Worm (Caenorhabditis elegans) whole organism, mixed stage, embryonic: ENCODE results near the gene B0348.1.

Source experiments
- ceh-39 ChIP-seq: fragments of 150-350 bp; optimal IDR thresholded peaks from 2 replicates; lab custom pipeline; 2014; ENCODE audit warnings: missing biosample characterization, missing genetic modification characterization
- elt-1 ChIP-seq: sonication (generic microtip); optimal IDR thresholded peaks from 2 replicates; lab custom pipeline; 2017; ENCODE audit warnings: missing genetic modification characterization, mild to moderate bottlenecking, missing compliant biosample characterization, antibody characterized with exemption, moderate library complexity, borderline replicate concordance; ENCODE audit not compliant: insufficient read depth
- elt-3 ChIP-seq: fragments of 150-350 bp; optimal IDR thresholded peaks from 2 replicates; lab custom pipeline; 2014; ENCODE audit warnings: missing biosample characterization, missing genetic modification characterization
- flh-1 ChIP-seq: fragments of 200-800 bp; sonication (Bioruptor generic); optimal IDR thresholded peaks from 2 replicates; lab custom pipeline; 2018; ENCODE audit warnings: mild to moderate bottlenecking, missing genetic modification characterization, moderate library complexity, missing compliant biosample characterization
- mep-1 ChIP-seq: fragments of 150-350 bp; optimal IDR thresholded peaks from 2 replicates; lab custom pipeline; 2017; ENCODE audit warnings: missing biosample characterization, missing genetic modification reagents, missing genetic modification characterization, inconsistent platforms
- pha-4 ChIP-seq: fragments of 150-350 bp; optimal IDR thresholded peaks from 2 replicates; lab custom pipeline; 2018; ENCODE audit warnings: missing biosample characterization, missing genetic modification reagents, missing genetic modification characterization
- snpc-4 ChIP-seq: fragments of 150-350 bp; optimal IDR thresholded peaks from 2 replicates; lab custom pipeline; 2014; ENCODE audit warnings: missing biosample characterization, missing genetic modification characterization
- unc-62 ChIP-seq: fragments of 150-350 bp; optimal IDR thresholded peaks from 2 replicates; lab custom pipeline; 2014; ENCODE audit warnings: missing biosample characterization, missing genetic modification reagents, missing genetic modification characterization

DNA sequence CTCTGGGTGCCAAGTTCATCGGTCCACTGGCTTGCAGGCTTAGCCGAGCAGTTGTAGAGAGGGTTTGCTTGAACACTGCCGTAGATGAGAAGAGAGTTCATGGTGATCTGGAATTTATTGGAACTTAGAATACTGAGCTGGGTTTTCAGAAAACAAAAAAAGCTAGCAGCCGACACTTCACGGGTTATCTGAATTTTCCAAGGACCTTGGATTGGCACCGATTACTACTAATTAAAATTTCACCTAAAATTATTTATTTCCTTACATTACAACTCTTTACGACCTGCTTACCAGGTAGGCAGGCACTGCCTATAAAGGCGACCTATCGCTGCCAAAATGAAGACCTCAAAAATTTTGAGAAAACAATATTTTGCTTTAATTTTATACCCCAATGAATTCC, 7.2 kb downstream of the B0348.1 start, which contains the start of gene srt-52:
- TF ChIP-seq unc-62 (GFP tag; lab: Kevin White, UChicago) (no peak), elt-3 (tag; lab: Kevin White, UChicago) (no peak), snpc-4 (tag; lab: Kevin White, UChicago) (no peak), mep-1 (tag; lab: Kevin White, UChicago) (no peak), pha-4 (no peak), ceh-39 (tag; lab: Kevin White, UChicago) (no peak), flh-1 (GFP tag; lab: Kevin White, UChicago) (no peak), elt-1 (no peak)
